Fruit fly (Drosophila melanogaster) Kc167 (cell line): Measurements from ENCODE around the gene CG44142.

Experiments used
- insv ChIP-seq: fragments of >200 bp; optimal IDR thresholded peaks from 3 replicates; lab custom pipeline; 2018; ENCODE audit warnings: missing external identifiers
- psq ChIP-seq: fragments of >200 bp; optimal IDR thresholded peaks from 2 replicates; lab custom pipeline; 2017; ENCODE audit warnings: missing external identifiers

DNA sequence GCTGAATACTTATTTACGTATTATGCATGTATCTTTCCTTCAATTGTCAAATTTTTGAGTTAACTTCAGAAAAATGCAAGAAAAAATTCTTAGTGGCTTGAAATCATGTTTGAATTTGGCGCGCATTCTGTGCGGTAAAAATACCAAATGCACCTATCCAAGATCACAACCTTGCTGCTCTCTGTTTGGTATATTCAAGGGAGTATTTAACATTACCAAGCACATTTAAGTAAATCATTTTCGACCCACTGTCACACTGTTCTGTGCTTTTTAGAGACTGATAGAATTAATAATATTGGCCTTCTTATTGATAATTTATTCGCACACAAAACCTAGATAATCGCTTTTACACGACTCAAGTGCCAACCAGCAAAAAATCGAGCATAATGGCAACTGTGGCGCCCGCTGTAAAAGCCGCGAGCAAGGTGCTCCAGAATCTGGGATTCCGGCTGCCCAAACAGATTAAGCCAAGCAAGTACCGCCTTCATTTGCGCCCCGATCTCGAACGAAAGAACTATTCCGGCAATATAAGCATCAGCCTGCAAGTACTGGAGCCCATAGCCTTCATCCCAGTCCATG, 3.8 kb downstream of the CG44142 start:
- no peak for TF ChIP-seq insv
- no peak for TF ChIP-seq psq
